Fruit fly (Drosophila melanogaster) whole organism, pupa: Measurements from ENCODE around the gene CG13482.

Experiments
- CG10348 ChIP-seq: fragments of 200-800 bp; sonication (Bioruptor generic); IDR thresholded peaks from 2 replicates; pipeline ENCODE4 v1.3.6; 2022; ENCODE audit warnings: missing biosample characterization, missing genetic modification characterization
- CG12605 ChIP-seq: fragments of 200-800 bp; sonication (Bioruptor generic); IDR thresholded peaks from 2 replicates; pipeline ENCODE4 v1.3.6; 2022; ENCODE audit warnings: missing biosample characterization, missing genetic modification characterization
- CG13204 ChIP-seq: fragments of 200-800 bp; sonication (Bioruptor generic); optimal IDR thresholded peaks from 2 replicates; lab custom pipeline; 2018; ENCODE audit warnings: missing biosample characterization, mild to moderate bottlenecking, missing genetic modification characterization, moderate library complexity
- CG14655 ChIP-seq: fragments of 200-800 bp; sonication (Bioruptor generic); optimal IDR thresholded peaks from 3 replicates; lab custom pipeline; 2017; ENCODE audit warnings: mild to moderate bottlenecking, missing biosample characterization, missing genetic modification reagents, missing genetic modification characterization
- CG15710 ChIP-seq: fragments of 200-800 bp; sonication (Bioruptor generic); optimal IDR thresholded peaks from 2 replicates; lab custom pipeline; 2018; ENCODE audit warnings: missing biosample characterization, mild to moderate bottlenecking, missing genetic modification characterization, moderate library complexity
- CG17806 ChIP-seq: fragments of 200-800 bp; sonication (Bioruptor generic); optimal IDR thresholded peaks from 2 replicates; lab custom pipeline; 2018; ENCODE audit warnings: missing biosample characterization, mild to moderate bottlenecking, missing genetic modification characterization, moderate library complexity
- CG32121 ChIP-seq: fragments of 200-800 bp; sonication (Bioruptor generic); IDR thresholded peaks from 2 replicates; pipeline ENCODE4 v1.3.6; 2022; ENCODE audit warnings: missing biosample characterization, missing genetic modification characterization
- CG34367 ChIP-seq: fragments of 200-800 bp; sonication (Bioruptor generic); optimal IDR thresholded peaks from 2 replicates; lab custom pipeline; 2018; ENCODE audit warnings: missing biosample characterization, mild to moderate bottlenecking, missing genetic modification characterization
- CG4496 ChIP-seq: fragments of 200-800 bp; sonication (Bioruptor generic); IDR thresholded peaks from 3 replicates; pipeline ENCODE4 v1.3.6; 2022; ENCODE audit warnings: missing biosample characterization, missing genetic modification characterization
- CG8159 ChIP-seq: fragments of 200-800 bp; sonication (Bioruptor generic); optimal IDR thresholded peaks from 3 replicates; lab custom pipeline; 2018; ENCODE audit warnings: missing biosample characterization, mild to moderate bottlenecking, missing genetic modification characterization, moderate library complexity
- CG8301 ChIP-seq: fragments of 200-800 bp; sonication (Bioruptor generic); optimal IDR thresholded peaks from 2 replicates; lab custom pipeline; 2018; ENCODE audit warnings: missing biosample characterization, mild to moderate bottlenecking, missing genetic modification characterization
- CG9948 ChIP-seq: fragments of 200-800 bp; sonication (Bioruptor generic); optimal IDR thresholded peaks from 2 replicates; lab custom pipeline; 2018; ENCODE audit warnings: missing biosample characterization, mild to moderate bottlenecking, missing genetic modification characterization, moderate library complexity
- D1 ChIP-seq: fragments of 200-800 bp; sonication (Bioruptor generic); optimal IDR thresholded peaks from 2 replicates; lab custom pipeline; 2018; ENCODE audit warnings: missing biosample characterization, mild to moderate bottlenecking, missing genetic modification characterization, moderate library complexity
- EcR ChIP-seq: fragments of 200-800 bp; sonication (Bioruptor generic); optimal IDR thresholded peaks from 3 replicates; lab custom pipeline; 2019; ENCODE audit warnings: missing biosample characterization, missing genetic modification characterization, mild to moderate bottlenecking, moderate library complexity, missing genetic modification reagents
- Ets98B ChIP-seq: fragments of 200-800 bp; sonication (Bioruptor generic); IDR thresholded peaks from 2 replicates; pipeline ENCODE4 v1.3.6; 2022; ENCODE audit warnings: missing biosample characterization, missing genetic modification characterization
- Pif1A ChIP-seq: fragments of 200-800 bp; sonication (Bioruptor generic); optimal IDR thresholded peaks from 3 replicates; lab custom pipeline; 2016; ENCODE audit warnings: missing biosample characterization, missing genetic modification characterization
- Pif1B ChIP-seq: fragments of 200-800 bp; sonication (Bioruptor generic); optimal IDR thresholded peaks from 3 replicates; lab custom pipeline; 2016; ENCODE audit warnings: missing biosample characterization, missing genetic modification characterization
- Snoo ChIP-seq: fragments of 200-800 bp; sonication (Bioruptor generic); optimal IDR thresholded peaks from 3 replicates; lab custom pipeline; 2017; ENCODE audit warnings: missing biosample characterization, mild to moderate bottlenecking, missing genetic modification characterization, inconsistent platforms
- fd96Ca ChIP-seq: fragments of 200-800 bp; sonication (Bioruptor generic); IDR thresholded peaks from 3 replicates; pipeline ENCODE4 v1.3.6; 2022; ENCODE audit warnings: missing biosample characterization, missing genetic modification characterization
- gl ChIP-seq: fragments of 200-800 bp; sonication (Bioruptor generic); optimal IDR thresholded peaks from 2 replicates; lab custom pipeline; 2018; ENCODE audit warnings: missing biosample characterization, mild to moderate bottlenecking, missing genetic modification characterization
- rn ChIP-seq: fragments of 200-800 bp; sonication (Bioruptor generic); IDR thresholded peaks from 2 replicates; pipeline ENCODE4 v1.3.6; 2022; ENCODE audit warnings: missing biosample characterization, missing genetic modification characterization

CG13482 gene

DNA sequence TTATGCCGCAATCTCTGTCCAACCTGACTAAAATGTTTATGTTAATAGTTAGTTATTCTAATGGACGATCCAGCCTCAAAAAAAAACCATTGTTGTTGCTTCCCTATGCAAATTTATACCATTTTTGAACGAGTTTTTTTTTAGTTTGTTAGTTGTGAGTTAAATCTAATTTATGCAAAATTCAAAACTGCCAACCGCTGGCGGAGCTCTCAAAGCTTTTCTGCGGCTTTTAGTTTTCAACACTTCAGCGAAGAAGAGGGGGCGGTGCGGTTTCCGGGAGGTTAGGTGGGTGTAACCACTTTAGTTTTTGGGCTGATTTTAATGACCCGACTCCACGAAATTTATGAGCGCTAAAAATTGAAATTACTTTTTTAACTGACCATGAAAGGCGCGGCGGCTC is 20.1 kb upstream of the CG13482 start:
- no peak for TF ChIP-seq CG12605

DNA sequence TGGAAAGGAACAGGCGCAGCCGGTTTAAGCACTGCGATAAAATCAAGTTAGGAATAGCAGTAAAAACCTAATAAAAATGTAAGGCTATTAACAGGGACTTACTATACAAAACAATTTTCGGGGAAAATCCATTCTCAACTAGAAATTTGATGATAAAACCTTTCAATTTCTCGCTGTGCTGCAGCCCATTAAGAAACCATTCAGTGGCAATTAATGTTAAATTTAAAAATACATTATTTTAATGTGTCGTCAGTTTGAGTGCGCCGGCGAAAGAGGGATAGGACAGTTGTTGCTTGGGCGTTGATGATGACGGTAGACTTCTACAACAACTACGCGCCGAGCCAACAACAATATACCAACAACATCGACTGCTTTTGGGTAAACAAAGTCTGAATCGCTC is 10.0 kb upstream of the CG13482 start:
- TF ChIP-seq CG12605 (no peak), EcR (GFP tag; lab: Kevin White, UChicago) (no peak), CG32121 (GFP tag; lab: Robert Waterston, UW) (no peak), CG15710 (tag; lab: Kevin White, UChicago) (no peak), CG14655 (GFP tag; lab: Kevin White, UChicago) (peak; percentile 33), fd96Ca (0 out of 3 replicates have a peak, but pooled peaks have one; percentile 22), CG8301 (tag; lab: Kevin White, UChicago) (no peak), Ets98B (GFP tag; lab: Robert Waterston, UW) (peak; percentile 30; the same call in 1 of the 2 replicates)
- TF ChIP-seq, all 21 proteins: peak for 3

DNA sequence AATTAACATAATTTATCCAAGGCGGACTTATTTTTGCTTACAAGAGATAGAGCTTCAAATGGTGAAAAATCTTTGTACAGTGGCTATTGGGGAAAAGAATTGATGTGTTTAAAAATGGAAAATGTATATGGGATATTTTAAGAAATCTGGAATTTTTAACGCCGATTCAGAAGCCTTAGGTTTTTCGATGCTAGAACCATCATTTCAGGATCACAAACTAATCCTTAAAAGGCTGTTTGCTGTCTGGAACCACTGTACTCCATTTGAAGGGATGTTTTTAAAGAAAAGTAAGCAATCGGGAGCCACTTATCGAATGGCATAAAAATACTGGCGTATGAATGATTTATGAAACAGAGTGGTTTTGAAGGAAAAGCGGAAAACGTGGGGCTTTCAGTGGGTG is 8.6 kb upstream of the CG13482 start:
- TF ChIP-seq CG17806 (no peak), Ets98B (GFP tag; lab: Robert Waterston, UW) (no peak), CG4496 (GFP tag; lab: Robert Waterston, UW) (0 out of 3 replicates have a peak, but pooled peaks have one; percentile 18), CG9948 (peak; percentile 11), CG15710 (tag; lab: Kevin White, UChicago) (no peak)

DNA sequence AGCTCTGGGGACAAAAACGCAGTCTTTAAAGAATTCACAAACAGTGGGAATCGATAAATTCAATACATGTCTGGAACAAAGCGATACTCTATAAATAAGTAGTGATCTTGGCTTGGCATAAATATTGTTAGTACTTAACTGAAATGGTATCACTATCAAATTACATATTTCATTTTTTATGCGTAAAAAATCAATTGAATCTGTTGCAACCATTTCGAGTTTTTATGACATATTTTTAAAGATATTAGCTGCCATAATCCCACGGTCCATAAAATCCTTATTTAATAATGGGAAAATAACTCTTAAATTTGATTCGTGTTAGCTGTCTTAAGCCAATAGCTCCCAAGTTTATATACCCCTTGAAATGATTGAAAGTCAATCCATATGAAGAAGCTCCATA is 7.7 kb upstream of the CG13482 start:
- TF ChIP-seq Ets98B (GFP tag; lab: Robert Waterston, UW), result no peak
- TF ChIP-seq EcR (GFP tag; lab: Kevin White, UChicago), result no peak
- TF ChIP-seq gl (tag; lab: Kevin White, UChicago), result no peak
- no peak for TF ChIP-seq CG15710 (tag; lab: Kevin White, UChicago)
- peak; percentile 53 for TF ChIP-seq CG14655 (GFP tag; lab: Kevin White, UChicago)
- peak; percentile 41 for TF ChIP-seq Pif1A (GFP tag; lab: Kevin White, UChicago)
- no peak for TF ChIP-seq Pif1B (GFP tag; lab: Kevin White, UChicago)
- no peak for TF ChIP-seq fd96Ca
- peak; percentile 29 for TF ChIP-seq CG8301 (tag; lab: Kevin White, UChicago)
- no peak for TF ChIP-seq CG34367 (tag; lab: Kevin White, UChicago)
- TF ChIP-seq CG17806, result peak; percentile 26
- TF ChIP-seq CG9948, result peak; percentile 41
- no peak for TF ChIP-seq CG32121 (GFP tag; lab: Robert Waterston, UW)
- TF ChIP-seq CG13204 (GFP tag; lab: Kevin White, UChicago), result no peak
- TF ChIP-seq D1 (tag; lab: Kevin White, UChicago), result no peak
- no peak for TF ChIP-seq rn
- peak; percentile 43 for TF ChIP-seq CG8159 (tag; lab: Kevin White, UChicago)
- TF ChIP-seq CG12605, result no peak

DNA sequence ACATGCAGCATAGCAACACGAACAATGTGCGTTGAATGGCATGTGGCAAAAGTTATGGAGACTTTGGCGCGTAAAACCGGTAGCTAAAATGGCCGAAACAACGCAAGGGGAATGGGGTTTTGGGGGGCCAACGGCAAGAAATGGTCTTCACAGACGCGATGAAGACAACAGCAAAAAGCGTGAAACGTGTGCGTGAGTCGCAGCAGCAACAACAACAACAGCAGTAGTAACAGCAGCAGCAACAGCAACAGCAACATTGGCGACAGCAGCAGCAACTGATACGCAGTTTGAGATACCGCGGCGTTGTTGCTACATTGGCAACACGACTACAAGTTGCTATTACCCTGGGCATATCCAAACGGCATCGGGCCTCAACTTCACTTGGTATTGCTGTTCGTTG is 7.3 kb upstream of the CG13482 start:
- TF ChIP-seq CG4496 (GFP tag; lab: Robert Waterston, UW), result 0 out of 3 replicates have a peak, but pooled peaks have one; percentile 35
- peak; percentile 13 for TF ChIP-seq CG13204 (GFP tag; lab: Kevin White, UChicago)
- TF ChIP-seq EcR (GFP tag; lab: Kevin White, UChicago), result no peak
- no peak for TF ChIP-seq fd96Ca

DNA sequence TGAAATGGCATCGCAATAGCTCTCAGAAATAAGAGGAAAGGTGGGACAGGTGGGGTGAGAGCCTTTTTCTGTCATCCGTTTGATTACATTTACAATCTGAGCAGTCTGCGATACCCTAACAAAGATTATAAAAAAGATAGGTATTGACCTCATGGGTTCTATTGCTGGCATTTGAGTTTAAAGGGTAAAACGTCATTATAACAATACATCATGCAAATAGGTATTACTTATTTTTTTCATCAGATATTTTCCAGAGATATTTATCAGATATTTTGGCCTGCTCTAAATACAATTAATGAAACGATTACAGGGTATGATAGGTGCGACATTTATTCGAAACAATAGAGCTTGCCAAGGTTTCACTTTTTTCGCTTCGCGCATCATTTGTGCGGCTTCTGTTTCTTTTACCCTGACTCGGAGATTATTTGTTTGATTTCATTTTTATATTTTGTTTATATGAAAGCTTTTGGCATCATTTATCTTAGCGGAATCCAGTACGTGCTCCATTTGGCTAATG is 6.8 kb upstream of the CG13482 start:
- TF ChIP-seq CG14655 (GFP tag; lab: Kevin White, UChicago), result peak; percentile 45
- peak; percentile 22 for TF ChIP-seq CG8301 (tag; lab: Kevin White, UChicago)
- no peak for TF ChIP-seq D1 (tag; lab: Kevin White, UChicago)
- peak; percentile 7 for TF ChIP-seq CG8159 (tag; lab: Kevin White, UChicago)
- TF ChIP-seq Pif1A (GFP tag; lab: Kevin White, UChicago), result peak; percentile 35
- TF ChIP-seq Pif1B (GFP tag; lab: Kevin White, UChicago), result no peak
- TF ChIP-seq CG15710 (tag; lab: Kevin White, UChicago), result no peak
- TF ChIP-seq CG9948, result peak; percentile 23
- peak; percentile 12 for TF ChIP-seq CG17806
- no peak for TF ChIP-seq CG13204 (GFP tag; lab: Kevin White, UChicago)
- TF ChIP-seq Ets98B (GFP tag; lab: Robert Waterston, UW), result no peak
- no peak for TF ChIP-seq CG34367 (tag; lab: Kevin White, UChicago)

DNA sequence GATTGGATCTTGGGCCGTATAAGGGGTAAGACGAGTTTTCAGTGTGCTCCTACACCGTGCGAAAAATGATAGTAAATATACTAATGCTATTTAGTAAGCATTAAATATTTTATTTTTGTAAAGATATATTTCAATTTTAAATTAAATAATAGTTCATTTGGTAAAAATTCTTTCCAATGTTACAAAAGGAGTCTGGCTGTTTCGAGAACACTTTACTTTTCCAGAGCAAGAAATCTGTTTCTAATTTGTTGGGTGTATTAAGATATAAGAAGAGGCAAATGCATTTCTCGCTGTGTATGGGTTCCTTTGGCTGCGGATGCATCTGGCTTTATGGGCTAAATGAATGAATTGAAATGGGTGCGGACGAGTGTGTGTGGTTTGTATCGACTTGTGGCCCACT is 3.9 kb upstream of the CG13482 start:
- TF ChIP-seq CG8301 (tag; lab: Kevin White, UChicago) (peak; percentile 35), CG14655 (GFP tag; lab: Kevin White, UChicago) (peak; percentile 61), gl (tag; lab: Kevin White, UChicago) (no peak), CG8159 (tag; lab: Kevin White, UChicago) (peak; percentile 59), D1 (tag; lab: Kevin White, UChicago) (peak; percentile 11), CG13204 (GFP tag; lab: Kevin White, UChicago) (no peak), CG17806 (peak; percentile 56), CG9948 (peak; percentile 36), CG12605 (no peak), CG4496 (GFP tag; lab: Robert Waterston, UW) (no peak), rn (no peak), Snoo (tag; lab: Kevin White, UChicago) (peak; percentile 24), CG34367 (tag; lab: Kevin White, UChicago) (no peak), Pif1A (GFP tag; lab: Kevin White, UChicago) (peak; percentile 20), CG15710 (tag; lab: Kevin White, UChicago) (peak; percentile 42), Ets98B (GFP tag; lab: Robert Waterston, UW) (no peak; the same call in 1 of the 2 replicates), CG10348 (GFP tag; lab: Robert Waterston, UW) (no peak), Pif1B (GFP tag; lab: Kevin White, UChicago) (peak; percentile 26), CG32121 (GFP tag; lab: Robert Waterston, UW) (no peak), EcR (GFP tag; lab: Kevin White, UChicago) (no peak), fd96Ca (no peak)
